Worm (Caenorhabditis elegans): ENCODE results near the gene mre-11.

- TF ChIP-seq ama-1 (optimal IDR thresholded peaks at IDR 0.05) (no peak), tbx-11 (GFP tag; IDR thresholded peaks at IDR 0.05) (no peak), tra-4 (tag; optimal IDR thresholded peaks at IDR 0.05) (no peak), sea-1 (GFP tag; conservative IDR thresholded peaks at IDR 0.05) (no peak), hmbx-1 (tag; optimal IDR thresholded peaks at IDR 0.05) (no peak), flt-1 (GFP tag; IDR thresholded peaks at IDR 0.05) (no peak), hmg-4 (GFP tag; optimal IDR thresholded peaks at IDR 0.05) (no peak), pes-1 (GFP tag; IDR thresholded peaks at IDR 0.05) (no peak)
Measured at ce11 chrV:10727651-10728050, 9.0 kb downstream of the mre-11 start.
